Worm (Caenorhabditis elegans): Measurements from ENCODE around the gene F09E5.14.

Gene F09E5.14

ce11 chrII:5388786-5389421 lies 44.2 kb upstream of the F09E5.14 start, which contains the start of gene rsp-4:
TSS of gene rsp-4 (minus strand) at chrII:5388836.
- 0 out of 2 replicates have a peak, but pooled peaks have one; percentile 36 for TF ChIP-seq nfyb-1 (GFP tag; IDR thresholded peaks at IDR 0.05)
- no peak for TF ChIP-seq lin-40 (tag; optimal IDR thresholded peaks at IDR 0.05)

- TF ChIP-seq dpff-1 (tag; optimal IDR thresholded peaks at IDR 0.05) (no peak), hsf-1 (GFP tag; IDR thresholded peaks at IDR 0.05) (0 out of 2 replicates have a peak, but pooled peaks have one; percentile 22), Y53G8AR.9 (GFP tag; conservative IDR thresholded peaks at IDR 0.05) (0 out of 2 replicates have a peak, but pooled peaks have one; percentile 11), him-1 (tag; optimal IDR thresholded peaks at IDR 0.05) (peak; percentile 23), Y95B8A.8 (GFP tag; IDR thresholded peaks at IDR 0.05) (peak; percentile 36; the same call in 1 of the 2 replicates), F37B4.10 (GFP tag; IDR thresholded peaks at IDR 0.05) (no peak), madf-3 (GFP tag; IDR thresholded peaks at IDR 0.05) (0 out of 2 replicates have a peak, but pooled peaks have one; percentile 42), B0336.3 (GFP tag; IDR thresholded peaks at IDR 0.05) (peak; percentile 40; the same call in 1 of the 2 replicates)
Measured at ce11 chrII:5387217-5387616, 42.5 kb upstream of the F09E5.14 start, which contains the start of gene ccpp-6. TSS of gene ccpp-6 (minus strand) at chrII:5387317.

ce11 chrII:5384282-5384681 lies 39.6 kb upstream of the F09E5.14 start:
- TF ChIP-seq F55B11.4 (tag; optimal IDR thresholded peaks at IDR 0.05; ENCODE audit: borderline replicate concordance, insufficient read depth) (no peak), hmg-20 (GFP tag; IDR thresholded peaks at IDR 0.05) (no peak), mel-28 (tag; optimal IDR thresholded peaks at IDR 0.05; ENCODE audit: borderline replicate concordance) (no peak), nfya-1 (tag; optimal IDR thresholded peaks at IDR 0.05; ENCODE audit: borderline replicate concordance, insufficient read depth) (no peak), zfh-2 (GFP tag; conservative IDR thresholded peaks at IDR 0.05) (no peak), T26A5.8 (tag; optimal IDR thresholded peaks at IDR 0.05) (no peak), rcor-1 (GFP tag; IDR thresholded peaks at IDR 0.05) (no peak), nfyb-1 (GFP tag; IDR thresholded peaks at IDR 0.05) (0 out of 2 replicates have a peak, but pooled peaks have one; percentile 8), die-1 (tag; optimal IDR thresholded peaks at IDR 0.05) (no peak), hrde-1 (tag; optimal IDR thresholded peaks at IDR 0.05; ENCODE audit: borderline replicate concordance) (peak; percentile 53), bed-2 (GFP tag; IDR thresholded peaks at IDR 0.05) (no peak), tbx-9 (tag; optimal IDR thresholded peaks at IDR 0.05; ENCODE audit: borderline replicate concordance) (no peak), dox-1 (GFP tag; IDR thresholded peaks at IDR 0.05) (no peak), lin-26 (GFP tag; IDR thresholded peaks at IDR 0.05) (no peak), snpc-1.3 (tag; optimal IDR thresholded peaks at IDR 0.05; ENCODE audit: insufficient read depth) (no peak)

- TF ChIP-seq sptf-2 (GFP tag; optimal IDR thresholded peaks at IDR 0.05), result no peak
- TF ChIP-seq ztf-22 (GFP tag; optimal IDR thresholded peaks at IDR 0.05), result peak; percentile 34
- TF ChIP-seq unc-62 (GFP tag; optimal IDR thresholded peaks at IDR 0.05), result no peak
- peak; percentile 40; the same call in 1 of the 2 replicates for TF ChIP-seq zfh-2 (GFP tag; conservative IDR thresholded peaks at IDR 0.05)
- TF ChIP-seq rcor-1 (GFP tag; IDR thresholded peaks at IDR 0.05), result peak; percentile 39; the same call in 1 of the 2 replicates
- no peak for TF ChIP-seq rec-8 (tag; optimal IDR thresholded peaks at IDR 0.05)
- TF ChIP-seq cebp-2 (GFP tag; IDR thresholded peaks at IDR 0.05), result 0 out of 2 replicates have a peak, but pooled peaks have one; percentile 31
- TF ChIP-seq bed-2 (GFP tag; IDR thresholded peaks at IDR 0.05), result no peak
- TF ChIP-seq lin-35 (GFP tag; optimal IDR thresholded peaks at IDR 0.05), result peak in 1 of 3 experiments; percentile 47
- no peak for TF ChIP-seq ceh-79 (tag; optimal IDR thresholded peaks at IDR 0.05)
- no peak for TF ChIP-seq tbx-9 (tag; optimal IDR thresholded peaks at IDR 0.05; ENCODE audit: borderline replicate concordance)
- peak; percentile 72 for TF ChIP-seq lin-26 (GFP tag; IDR thresholded peaks at IDR 0.05)
- no peak for TF ChIP-seq C17E4.6 (GFP tag; IDR thresholded peaks at IDR 0.05)
- TF ChIP-seq Y67H2A.10 (GFP tag; conservative IDR thresholded peaks at IDR 0.05), result no peak
- TF ChIP-seq hlh-12 (tag; optimal IDR thresholded peaks at IDR 0.05), result no peak
- peak; percentile 91 for TF ChIP-seq dox-1 (GFP tag; IDR thresholded peaks at IDR 0.05)
- peak; percentile 40 for TF ChIP-seq K12H6.12 (tag; optimal IDR thresholded peaks at IDR 0.05)
- TF ChIP-seq somi-1 (GFP tag; optimal IDR thresholded peaks at IDR 0.05), result no peak
- TF ChIP-seq snpc-4 (GFP tag; optimal IDR thresholded peaks at IDR 0.05), result no peak
- TF ChIP-seq snpc-4 (tag; optimal IDR thresholded peaks at IDR 0.05), result peak; percentile 13 to 64 (median 54)
- TF ChIP-seq him-1 (tag; optimal IDR thresholded peaks at IDR 0.05), result no peak
- no peak for TF ChIP-seq sea-2 (GFP tag; IDR thresholded peaks at IDR 0.05)
- peak; percentile 63 for TF ChIP-seq efl-1 (GFP tag; optimal IDR thresholded peaks at IDR 0.05)
Measured at ce11 chrII:5379614-5380077, 35.0 kb upstream of the F09E5.14 start, which contains the start of gene pkc-3. TSS of gene pkc-3 (plus strand) at chrII:5380027.

Measured in whole organism, young adult.